Fruit fly (Drosophila melanogaster): ENCODE results near the gene Ctl2.

DNA sequence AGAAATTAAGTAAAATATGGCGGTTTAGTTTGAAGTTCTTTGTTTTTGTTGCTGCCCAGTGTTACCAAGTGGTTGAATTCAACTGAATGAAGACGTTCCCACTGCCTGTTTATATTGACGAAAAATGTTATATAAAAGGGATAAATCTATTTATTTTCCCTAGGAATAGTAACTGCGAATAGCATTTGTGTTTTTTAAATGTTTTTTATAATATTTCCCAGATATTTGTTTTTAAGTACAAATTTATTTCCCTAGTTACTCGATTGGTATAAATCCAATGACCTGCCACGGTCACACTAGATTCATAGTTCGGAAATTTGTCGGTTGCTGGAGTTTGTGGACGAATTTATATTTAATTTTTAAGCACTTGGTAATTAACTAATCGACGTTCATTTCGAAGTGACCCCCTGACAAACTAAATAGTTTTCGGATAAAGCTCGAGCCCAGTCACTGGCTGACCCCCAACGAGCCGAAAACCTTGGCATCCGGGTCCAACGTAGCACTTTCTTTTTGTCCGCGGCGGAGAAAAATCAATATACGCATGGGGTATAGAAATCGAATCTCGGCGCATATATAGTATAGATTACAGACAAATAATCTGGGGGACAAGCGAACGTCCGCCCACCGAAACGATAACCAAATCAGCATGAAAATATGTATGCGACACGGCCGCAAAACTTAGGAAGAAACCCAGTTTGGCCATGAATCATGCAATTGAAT lies 7.9 kb downstream of the Ctl2 start, which contains the start of the genes dgt6 and Vha100-1:
- TF ChIP-seq NC2α (GFP tag; optimal IDR thresholded peaks at IDR 0.05) = no peak
- TF ChIP-seq Hr39 (optimal IDR thresholded peaks at IDR 0.05) = no peak
- TF ChIP-seq en (GFP tag; optimal IDR thresholded peaks at IDR 0.05) = no peak
- no peak for TF ChIP-seq chinmo (GFP tag; IDR thresholded peaks at IDR 0.05; ENCODE audit: partially characterized antibody)
- TF ChIP-seq Hand (GFP tag; optimal IDR thresholded peaks at IDR 0.05) = no peak
- TF ChIP-seq psq (GFP tag; optimal IDR thresholded peaks at IDR 0.05) = no peak
- TF ChIP-seq CTCF (GFP tag; optimal IDR thresholded peaks at IDR 0.05) = peak; percentile 61
- TF ChIP-seq vnd (GFP tag; IDR thresholded peaks at IDR 0.05; ENCODE audit: partially characterized antibody) = no peak
- TF ChIP-seq Gsc (GFP tag; IDR thresholded peaks at IDR 0.05) = no peak
- TF ChIP-seq odd (GFP tag; optimal IDR thresholded peaks at IDR 0.05) = no peak
- no peak for TF ChIP-seq twi (tag; optimal IDR thresholded peaks at IDR 0.05)
- no peak for TF ChIP-seq CG15269 (tag; optimal IDR thresholded peaks at IDR 0.05)
